Worm (Caenorhabditis elegans) whole organism, L1 larva: ENCODE measurements around the gene C32D5.14.

Source experiments
- C04F5.9 ChIP-seq: sonication (generic microtip); optimal IDR thresholded peaks from 2 replicates; lab custom pipeline; 2016; ENCODE audit warnings: missing genetic modification characterization, missing compliant biosample characterization
- C34B4.2 ChIP-seq: sonication (generic microtip); optimal IDR thresholded peaks from 2 replicates; lab custom pipeline; 2017; ENCODE audit warnings: mild to moderate bottlenecking, missing genetic modification characterization, missing compliant biosample characterization
- F16B12.6 ChIP-seq: fragments of 150-350 bp; optimal IDR thresholded peaks from 2 replicates; lab custom pipeline; 2014; ENCODE audit warnings: missing biosample characterization, missing genetic modification characterization
- aly-2 ChIP-seq: fragments of 150-350 bp; optimal IDR thresholded peaks from 2 replicates; lab custom pipeline; 2014; ENCODE audit warnings: missing biosample characterization, missing genetic modification characterization
- blmp-1 ChIP-seq: fragments of 150-350 bp; optimal IDR thresholded peaks from 2 replicates; lab custom pipeline; 2014; ENCODE audit warnings: missing biosample characterization, missing genetic modification characterization
- ceh-63 ChIP-seq: fragments of 200-800 bp; sonication (Bioruptor generic); optimal IDR thresholded peaks from 2 replicates; lab custom pipeline; 2018; ENCODE audit warnings: mild to moderate bottlenecking, missing genetic modification characterization, missing compliant biosample characterization
- ceh-82 ChIP-seq, 3 experiments: fragments of 150-350 bp in 1 of 3; sonication (generic microtip) in 2 of 3; optimal IDR thresholded peaks; 2 replicates each; lab custom pipeline; 2014 to 2017; ENCODE audit warnings: missing biosample characterization in 3 of 3, missing genetic modification characterization in 3 of 3
- ceh-88 ChIP-seq: fragments of 200-800 bp; sonication (Bioruptor generic); IDR thresholded peaks from 2 replicates; pipeline ENCODE4 v1.3.6; 2022; ENCODE audit warnings: missing genetic modification characterization, missing compliant biosample characterization
- ceh-90 ChIP-seq: sonication (generic microtip); optimal IDR thresholded peaks from 2 replicates; lab custom pipeline; 2016; ENCODE audit warnings: missing genetic modification characterization, missing compliant biosample characterization
- efl-1 ChIP-seq, 4 experiments: fragments of 150-350 bp; optimal IDR thresholded peaks in 3 of 4; peaks in 1 of 4; 1 replicate in 1 of 4; 2 replicates in 3 of 4; lab custom pipeline; 2014; ENCODE audit warnings: missing biosample characterization in 2 of 4, missing genetic modification characterization in 2 of 4, missing genetic modification reagents in 2 of 4
- efl-3 ChIP-seq: fragments of 200-800 bp; sonication (Bioruptor generic); optimal IDR thresholded peaks from 2 replicates; lab custom pipeline; 2018; ENCODE audit warnings: mild to moderate bottlenecking, missing genetic modification characterization, missing compliant biosample characterization
- egl-13 ChIP-seq: sonication (generic microtip); optimal IDR thresholded peaks from 2 replicates; lab custom pipeline; 2016; ENCODE audit warnings: missing genotype, missing genetic modification reagents, missing genetic modification characterization, missing compliant biosample characterization
- ets-5 ChIP-seq: fragments of 200-800 bp; sonication (Bioruptor generic); IDR thresholded peaks from 2 replicates; pipeline ENCODE4 v1.3.6; 2022; ENCODE audit warnings: missing genetic modification characterization, missing compliant biosample characterization
- fkh-10 ChIP-seq: sonication (generic microtip); optimal IDR thresholded peaks from 2 replicates; lab custom pipeline; 2017; ENCODE audit warnings: missing biosample characterization, missing genetic modification reagents, missing genetic modification characterization
- fkh-4 ChIP-seq: sonication (generic microtip); optimal IDR thresholded peaks from 2 replicates; lab custom pipeline; 2016; ENCODE audit warnings: missing compliant biosample characterization, missing genetic modification characterization, borderline replicate concordance
- fkh-8 ChIP-seq: sonication (generic microtip); optimal IDR thresholded peaks from 2 replicates; lab custom pipeline; 2016; ENCODE audit warnings: mild to moderate bottlenecking, missing genetic modification characterization, missing compliant biosample characterization
- fos-1 ChIP-seq: fragments of 150-350 bp; optimal IDR thresholded peaks from 2 replicates; lab custom pipeline; 2014; ENCODE audit warnings: missing biosample characterization, missing genetic modification characterization
- hpl-2 ChIP-seq: fragments of 150-350 bp; optimal IDR thresholded peaks from 2 replicates; lab custom pipeline; 2014; ENCODE audit warnings: missing biosample characterization, missing genetic modification reagents, missing genetic modification characterization
- irx-1 ChIP-seq: sonication (generic microtip); optimal IDR thresholded peaks from 2 replicates; lab custom pipeline; 2016; ENCODE audit warnings: missing genetic modification characterization, missing compliant biosample characterization
- isw-1 ChIP-seq: fragments of 200-800 bp; sonication (Bioruptor generic); IDR thresholded peaks from 2 replicates; pipeline ENCODE4 v1.3.6; 2022; ENCODE audit warnings: missing genetic modification characterization, missing compliant biosample characterization
- jun-1 ChIP-seq: fragments of 150-350 bp; optimal IDR thresholded peaks from 2 replicates; lab custom pipeline; 2014; ENCODE audit warnings: missing biosample characterization, missing genetic modification reagents, missing genetic modification characterization
- lin-13 ChIP-seq: fragments of 150-350 bp; optimal IDR thresholded peaks from 2 replicates; lab custom pipeline; 2014; ENCODE audit warnings: missing biosample characterization, missing genetic modification reagents, missing genetic modification characterization
- lin-15B ChIP-seq: fragments of 150-350 bp; sonication (generic microtip); optimal IDR thresholded peaks from 3 replicates; lab custom pipeline; 2014; ENCODE audit warnings: missing biosample characterization, missing genetic modification characterization
- lin-35 ChIP-seq, 2 experiments: fragments of 150-350 bp; optimal IDR thresholded peaks; 2 replicates each; lab custom pipeline; 2014; ENCODE audit warnings: missing biosample characterization in 2 of 2, missing genetic modification characterization in 2 of 2, missing genetic modification reagents in 2 of 2
- lir-3 ChIP-seq: sonication (generic microtip); optimal IDR thresholded peaks from 2 replicates; lab custom pipeline; 2016; ENCODE audit warnings: mild to moderate bottlenecking, missing genetic modification characterization, moderate library complexity, missing compliant biosample characterization; ENCODE audit not compliant: poor library complexity
- lsy-2 ChIP-seq, 2 experiments: fragments of 150-350 bp; optimal IDR thresholded peaks; 2 replicates each; lab custom pipeline; 2014; ENCODE audit warnings: missing biosample characterization in 2 of 2, missing genetic modification characterization in 2 of 2
- mab-9 ChIP-seq: fragments of 200-800 bp; sonication (Bioruptor generic); IDR thresholded peaks from 2 replicates; pipeline ENCODE4 v1.3.6; 2022; ENCODE audit warnings: missing genetic modification reagents, missing genetic modification characterization, missing compliant biosample characterization
- mef-2 ChIP-seq: fragments of 150-350 bp; optimal IDR thresholded peaks from 2 replicates; lab custom pipeline; 2014; ENCODE audit warnings: missing biosample characterization, missing genetic modification characterization
- mep-1 ChIP-seq: fragments of 150-350 bp; optimal IDR thresholded peaks from 2 replicates; lab custom pipeline; 2014; ENCODE audit warnings: missing biosample characterization, missing genetic modification characterization
- nhr-11 ChIP-seq: fragments of 150-350 bp; optimal IDR thresholded peaks from 2 replicates; lab custom pipeline; 2014; ENCODE audit warnings: missing biosample characterization, missing genetic modification characterization
- nhr-12 ChIP-seq: sonication (generic microtip); optimal IDR thresholded peaks from 2 replicates; lab custom pipeline; 2017; ENCODE audit warnings: missing biosample characterization, missing genetic modification characterization
- nhr-19 ChIP-seq: fragments of 200-800 bp; sonication (Bioruptor generic); conservative IDR thresholded peaks from 2 replicates; pipeline ENCODE4 v1.3.6; 2022; ENCODE audit warnings: missing genetic modification characterization, missing compliant biosample characterization
- nhr-20 ChIP-seq: sonication (generic microtip); optimal IDR thresholded peaks from 2 replicates; lab custom pipeline; 2016; ENCODE audit warnings: mild to moderate bottlenecking, missing genetic modification characterization, missing compliant biosample characterization
- nhr-28 ChIP-seq: fragments of 150-350 bp; optimal IDR thresholded peaks from 2 replicates; lab custom pipeline; 2014; ENCODE audit warnings: missing biosample characterization, missing genetic modification characterization
- nhr-47 ChIP-seq: sonication (generic microtip); optimal IDR thresholded peaks from 2 replicates; lab custom pipeline; 2016; ENCODE audit warnings: mild to moderate bottlenecking, missing genetic modification characterization, moderate library complexity, missing compliant biosample characterization
- nhr-76 ChIP-seq: sonication (generic microtip); optimal IDR thresholded peaks from 2 replicates; lab custom pipeline; 2017; ENCODE audit warnings: missing biosample characterization, missing genetic modification characterization
- nhr-84 ChIP-seq: sonication (generic microtip); optimal IDR thresholded peaks from 2 replicates; lab custom pipeline; 2017; ENCODE audit warnings: missing biosample characterization, missing genetic modification characterization
- nhr-90 ChIP-seq: sonication (generic microtip); optimal IDR thresholded peaks from 2 replicates; lab custom pipeline; 2016; ENCODE audit warnings: mild to moderate bottlenecking, missing genetic modification characterization, missing compliant biosample characterization; ENCODE audit not compliant: poor library complexity
- pag-3 ChIP-seq: sonication (generic microtip); optimal IDR thresholded peaks from 2 replicates; lab custom pipeline; 2017; ENCODE audit warnings: missing genetic modification characterization, mild to moderate bottlenecking, missing compliant biosample characterization, antibody characterized with exemption, borderline replicate concordance; ENCODE audit not compliant: insufficient read depth
- pqm-1 ChIP-seq: sonication (generic microtip); optimal IDR thresholded peaks from 3 replicates; lab custom pipeline; 2017; ENCODE audit warnings: missing biosample characterization, missing genetic modification characterization
- rnt-1 ChIP-seq: sonication (generic microtip); optimal IDR thresholded peaks from 2 replicates; lab custom pipeline; 2016; ENCODE audit warnings: mild to moderate bottlenecking, missing genetic modification characterization, moderate library complexity, missing compliant biosample characterization
- skn-1 ChIP-seq: fragments of 150-350 bp; optimal IDR thresholded peaks from 2 replicates; lab custom pipeline; 2014; ENCODE audit warnings: missing biosample characterization, missing genetic modification characterization
- snpc-4 ChIP-seq: fragments of 150-350 bp; optimal IDR thresholded peaks from 2 replicates; lab custom pipeline; 2014; ENCODE audit warnings: missing biosample characterization, missing genetic modification characterization
- snu-23 ChIP-seq: sonication (generic microtip); optimal IDR thresholded peaks from 2 replicates; lab custom pipeline; 2016; ENCODE audit warnings: missing genetic modification characterization, missing compliant biosample characterization
- sptf-1 ChIP-seq: fragments of 150-350 bp; optimal IDR thresholded peaks from 2 replicates; lab custom pipeline; 2014; ENCODE audit warnings: missing biosample characterization, missing genetic modification characterization
- unc-30 ChIP-seq: sonication (generic microtip); optimal IDR thresholded peaks from 2 replicates; lab custom pipeline; 2017; ENCODE audit warnings: missing biosample characterization, missing genetic modification characterization
- unc-86 ChIP-seq: sonication (generic microtip); optimal IDR thresholded peaks from 2 replicates; lab custom pipeline; 2016; ENCODE audit warnings: missing genetic modification characterization, missing compliant biosample characterization
- unc-98 ChIP-seq: fragments of 200-800 bp; sonication (Bioruptor generic); IDR thresholded peaks from 2 replicates; pipeline ENCODE4 v1.3.6; 2022; ENCODE audit warnings: missing genetic modification characterization, missing compliant biosample characterization
- xbp-1 ChIP-seq: sonication (generic microtip); optimal IDR thresholded peaks from 2 replicates; lab custom pipeline; 2016; ENCODE audit warnings: missing genetic modification characterization, missing compliant biosample characterization
- zag-1 ChIP-seq: fragments of 150-350 bp; optimal IDR thresholded peaks from 2 replicates; lab custom pipeline; 2014; ENCODE audit warnings: missing biosample characterization, missing genetic modification characterization
- ztf-11 ChIP-seq, 2 experiments: sonication (generic microtip); optimal IDR thresholded peaks; 2 replicates each; lab custom pipeline; 2016 to 2017; ENCODE audit warnings: missing genetic modification characterization in 2 of 2, missing biosample characterization in 1 of 2, missing compliant biosample characterization in 1 of 2
- ztf-4 ChIP-seq: fragments of 150-350 bp; optimal IDR thresholded peaks from 2 replicates; lab custom pipeline; 2014; ENCODE audit warnings: missing biosample characterization, missing genetic modification characterization

The C32D5.14 gene

ce11 chrII:6327317-6327716 lies 8.0 kb upstream of the C32D5.14 start (continued):
- TF ChIP-seq unc-30 (tag; lab: Kevin White, UChicago): no peak
- no peak for TF ChIP-seq lin-15B
- peak; percentile 4 for TF ChIP-seq nhr-90 (tag; lab: Kevin White, UChicago)
- no peak for TF ChIP-seq zag-1 (tag; lab: Kevin White, UChicago)
- TF ChIP-seq snu-23 (GFP tag; lab: Kevin White, UChicago): no peak
- TF ChIP-seq fkh-4: no peak
- no peak for TF ChIP-seq fkh-8 (tag; lab: Kevin White, UChicago)
- TF ChIP-seq xbp-1: no peak
- no peak for TF ChIP-seq lsy-2 (tag; optimal IDR thresholded peaks at IDR 0.05; lab: Kevin White, UChicago)
- TF ChIP-seq nhr-12: no peak
- no peak for TF ChIP-seq irx-1
- no peak for TF ChIP-seq efl-1 (optimal IDR thresholded peaks at IDR 0.05; lab: Kevin White, UChicago)
- TF ChIP-seq efl-1 (GFP tag; optimal IDR thresholded peaks at IDR 0.05 in 1 of 2; lab: Kevin White, UChicago): peak in 1 of 2 experiments; percentile 60
- TF ChIP-seq isw-1 (GFP tag; lab: Robert Waterston, UW): no peak
- no peak for TF ChIP-seq mef-2 (tag; lab: Kevin White, UChicago)
- TF ChIP-seq ceh-63 (GFP tag; lab: Kevin White, UChicago): no peak
- TF ChIP-seq lin-35 (GFP tag; optimal IDR thresholded peaks at IDR 0.05; lab: Kevin White, UChicago): peak in 1 of 2 experiments; percentile 21
- TF ChIP-seq snpc-4: no peak
- TF ChIP-seq efl-3: no peak
- TF ChIP-seq ztf-4 (tag; lab: Kevin White, UChicago): no peak
- peak; percentile 16 for TF ChIP-seq nhr-20 (tag; lab: Kevin White, UChicago)
- no peak for TF ChIP-seq aly-2 (tag; lab: Kevin White, UChicago)
- peak; percentile 39 for TF ChIP-seq pqm-1 (tag; lab: Kevin White, UChicago)
- TF ChIP-seq fos-1 (tag; lab: Kevin White, UChicago): no peak

ce11 chrII:6328672-6329071 lies 6.6 kb upstream of the C32D5.14 start:
- TF ChIP-seq F16B12.6 (tag; lab: Kevin White, UChicago) (no peak), egl-13 (tag; lab: Kevin White, UChicago) (no peak), nhr-76 (no peak), ceh-82 (tag; optimal IDR thresholded peaks at IDR 0.05; lab: Kevin White, UChicago) (no peak), fkh-8 (tag; lab: Kevin White, UChicago) (no peak), nhr-28 (tag; lab: Kevin White, UChicago) (no peak), C04F5.9 (tag; lab: Kevin White, UChicago) (no peak), xbp-1 (no peak), ztf-11 (tag; optimal IDR thresholded peaks at IDR 0.05; lab: Kevin White, UChicago) (no peak), mep-1 (tag; lab: Kevin White, UChicago) (no peak), ceh-63 (GFP tag; lab: Kevin White, UChicago) (no peak), unc-86 (tag; lab: Kevin White, UChicago) (no peak), ceh-90 (no peak), C34B4.2 (tag; lab: Kevin White, UChicago) (no peak), nhr-19 (GFP tag; lab: Robert Waterston, UW) (no peak), nhr-12 (no peak), sptf-1 (tag; lab: Kevin White, UChicago) (no peak), lin-35 (GFP tag; optimal IDR thresholded peaks at IDR 0.05; lab: Kevin White, UChicago) (peak in 1 of 2 experiments; percentile 65), mef-2 (tag; lab: Kevin White, UChicago) (no peak), skn-1 (tag; lab: Kevin White, UChicago) (no peak), rnt-1 (tag; lab: Kevin White, UChicago) (no peak), irx-1 (no peak), ets-5 (GFP tag; lab: Robert Waterston, UW) (no peak), snu-23 (GFP tag; lab: Kevin White, UChicago) (no peak), lsy-2 (tag; optimal IDR thresholded peaks at IDR 0.05; lab: Kevin White, UChicago) (peak in 1 of 2 experiments; percentile 13), pag-3 (no peak), pqm-1 (tag; lab: Kevin White, UChicago) (peak; percentile 37), blmp-1 (no peak), lin-15B (no peak), lin-13 (no peak), nhr-84 (tag; lab: Kevin White, UChicago) (no peak), lir-3 (no peak), nhr-47 (no peak), jun-1 (tag; lab: Kevin White, UChicago) (no peak), hpl-2 (GFP tag; lab: Kevin White, UChicago) (no peak), unc-98 (GFP tag; lab: Robert Waterston, UW) (no peak), fkh-10 (GFP tag; lab: Kevin White, UChicago) (no peak), mab-9 (no peak), ceh-88 (GFP tag; lab: Robert Waterston, UW) (no peak), nhr-11 (tag; lab: Kevin White, UChicago) (no peak)
